Worm (Caenorhabditis elegans): ENCODE data around the gene tgt-1.

Gene tgt-1

DNA sequence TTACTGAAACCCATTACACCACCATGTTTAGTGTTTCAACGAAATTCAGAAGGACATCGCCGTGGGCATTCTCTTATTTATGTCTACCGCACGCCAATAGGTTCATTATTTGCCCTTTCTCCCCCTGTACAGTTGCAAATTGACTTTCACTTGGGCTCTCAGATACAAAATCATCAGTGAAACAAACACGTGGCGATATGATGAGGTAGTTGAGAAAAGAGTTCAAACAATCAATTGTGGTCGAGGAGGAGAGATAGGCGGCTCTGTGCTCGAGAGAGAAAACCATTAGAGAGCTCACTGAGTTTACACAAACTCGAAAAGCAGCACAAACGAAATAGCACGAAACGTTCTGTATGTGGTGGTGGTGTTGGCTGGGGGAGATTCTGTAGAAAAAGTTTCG, 2.5 kb downstream of the tgt-1 start:
- no peak for TF ChIP-seq blmp-1 (tag; optimal IDR thresholded peaks at IDR 0.05; ENCODE audit: insufficient read depth)
- no peak for TF ChIP-seq lin-13 (GFP tag; optimal IDR thresholded peaks at IDR 0.05)
- TF ChIP-seq Y55F3AM.14 (GFP tag; optimal IDR thresholded peaks at IDR 0.05) = no peak
- TF ChIP-seq zag-1 (tag; optimal IDR thresholded peaks at IDR 0.05) = no peak
- TF ChIP-seq lin-11 (tag; optimal IDR thresholded peaks at IDR 0.05) = no peak
- TF ChIP-seq nhr-10 (tag; optimal IDR thresholded peaks at IDR 0.05) = no peak
- TF ChIP-seq nhr-25 (tag; optimal IDR thresholded peaks at IDR 0.05) = no peak
- peak; percentile 45 for TF ChIP-seq sma-9 (GFP tag; optimal IDR thresholded peaks at IDR 0.05)
- TF ChIP-seq sma-9 (tag; optimal IDR thresholded peaks at IDR 0.05) = no peak
- no peak for TF ChIP-seq elt-3 (tag; optimal IDR thresholded peaks at IDR 0.05)
- no peak for TF ChIP-seq sma-3 (GFP tag; optimal IDR thresholded peaks at IDR 0.05)
- TF ChIP-seq nhr-11 (tag; optimal IDR thresholded peaks at IDR 0.05) = no peak
- TF ChIP-seq nhr-21 (tag; optimal IDR thresholded peaks at IDR 0.05) = no peak
- TF ChIP-seq peb-1 (tag; optimal IDR thresholded peaks at IDR 0.05) = no peak
- TF ChIP-seq mbf-1 (tag; optimal IDR thresholded peaks at IDR 0.05) = no peak
- peak; percentile 24 for TF ChIP-seq C34F6.9 (tag; optimal IDR thresholded peaks at IDR 0.05)
- TF ChIP-seq unc-55 (GFP tag; optimal IDR thresholded peaks at IDR 0.05) = no peak
- TF ChIP-seq nhr-6 (tag; optimal IDR thresholded peaks at IDR 0.05) = peak; percentile 17
- no peak for TF ChIP-seq gmeb-1 (tag; optimal IDR thresholded peaks at IDR 0.05)
- TF ChIP-seq ceh-82 (tag; optimal IDR thresholded peaks at IDR 0.05) = no peak
- no peak for TF ChIP-seq ztf-1 (GFP tag; conservative IDR thresholded peaks at IDR 0.05)
- TF ChIP-seq ztf-11 (tag; optimal IDR thresholded peaks at IDR 0.05) = no peak
- no peak for TF ChIP-seq mab-5 (tag; optimal IDR thresholded peaks at IDR 0.05)
- TF ChIP-seq F13H6.1 (tag; optimal IDR thresholded peaks at IDR 0.05) = peak; percentile 45
- peak; percentile 30 for TF ChIP-seq crh-2 (tag; optimal IDR thresholded peaks at IDR 0.05)
- TF ChIP-seq egl-27 (tag; optimal IDR thresholded peaks at IDR 0.05) = no peak
- no peak for TF ChIP-seq R02D3.7 (tag; optimal IDR thresholded peaks at IDR 0.05)
- peak; percentile 69 for TF ChIP-seq nhr-129 (tag; optimal IDR thresholded peaks at IDR 0.05)
- no peak for TF ChIP-seq elt-1 (tag; optimal IDR thresholded peaks at IDR 0.05)
- TF ChIP-seq ceh-16 (tag; optimal IDR thresholded peaks at IDR 0.05) = no peak
- TF ChIP-seq ZK546.5 (tag; optimal IDR thresholded peaks at IDR 0.05) = no peak
- TF ChIP-seq snpc-4 (tag; optimal IDR thresholded peaks at IDR 0.05) = no peak
- no peak for TF ChIP-seq unc-62 (GFP tag; optimal IDR thresholded peaks at IDR 0.05)
- no peak for TF ChIP-seq aly-2 (tag; optimal IDR thresholded peaks at IDR 0.05)
- no peak for TF ChIP-seq nhr-237 (tag; optimal IDR thresholded peaks at IDR 0.05)
- TF ChIP-seq unc-39 (tag; optimal IDR thresholded peaks at IDR 0.05) = no peak
- TF ChIP-seq skn-1 (tag; optimal IDR thresholded peaks at IDR 0.05) = no peak
- TF ChIP-seq lsy-2 (tag; optimal IDR thresholded peaks at IDR 0.05) = no peak
- peak in 1 of 2 experiments; percentile 57 for TF ChIP-seq mdl-1 (tag; optimal IDR thresholded peaks at IDR 0.05)

DNA sequence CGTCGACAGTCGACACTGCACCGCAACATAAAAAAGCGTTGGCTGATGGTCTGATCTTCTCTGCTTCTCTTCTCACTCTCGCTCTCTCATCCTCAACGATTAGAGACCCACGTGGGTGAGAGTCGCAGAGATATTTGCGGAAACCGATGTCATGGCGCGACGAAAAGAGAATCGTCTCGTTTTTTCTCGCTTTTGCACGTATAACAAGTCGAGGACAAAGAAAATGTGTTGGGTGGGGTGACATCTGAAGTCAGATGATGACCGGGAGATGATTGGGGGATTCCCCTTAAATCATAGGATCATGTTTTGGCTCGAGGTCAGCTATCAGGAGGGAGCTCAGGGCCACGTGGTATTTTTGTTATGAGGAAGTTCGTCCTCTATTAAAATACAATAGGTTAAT, 3.2 kb downstream of the tgt-1 start:
- TF ChIP-seq elt-3 (tag; optimal IDR thresholded peaks at IDR 0.05) = no peak
- TF ChIP-seq mab-5 (tag; optimal IDR thresholded peaks at IDR 0.05) = peak; percentile 74
- TF ChIP-seq crh-2 (tag; optimal IDR thresholded peaks at IDR 0.05) = peak; percentile 94
- TF ChIP-seq blmp-1 (tag; optimal IDR thresholded peaks at IDR 0.05; ENCODE audit: insufficient read depth) = peak; percentile 81
- peak; percentile 98 for TF ChIP-seq nhr-25 (tag; optimal IDR thresholded peaks at IDR 0.05)
- TF ChIP-seq alr-1 (tag; optimal IDR thresholded peaks at IDR 0.05) = no peak
- TF ChIP-seq egl-27 (tag; optimal IDR thresholded peaks at IDR 0.05) = peak; percentile 78
- peak; percentile 86 for TF ChIP-seq C34F6.9 (tag; optimal IDR thresholded peaks at IDR 0.05)
- peak; percentile 67 for TF ChIP-seq Y55F3AM.14 (GFP tag; optimal IDR thresholded peaks at IDR 0.05)
- TF ChIP-seq unc-39 (tag; optimal IDR thresholded peaks at IDR 0.05) = no peak
- TF ChIP-seq nhr-21 (tag; optimal IDR thresholded peaks at IDR 0.05) = peak; percentile 97
- TF ChIP-seq ztf-11 (tag; optimal IDR thresholded peaks at IDR 0.05) = no peak
- peak; percentile 100 for TF ChIP-seq sma-9 (GFP tag; optimal IDR thresholded peaks at IDR 0.05)
- TF ChIP-seq sma-9 (tag; optimal IDR thresholded peaks at IDR 0.05) = peak; percentile 17
- peak; percentile 97 for TF ChIP-seq nhr-129 (tag; optimal IDR thresholded peaks at IDR 0.05)
- peak; percentile 59 for TF ChIP-seq nhr-77 (tag; optimal IDR thresholded peaks at IDR 0.05)
- peak; percentile 24 for TF ChIP-seq snpc-4 (tag; optimal IDR thresholded peaks at IDR 0.05)
- peak; percentile 92 for TF ChIP-seq sem-4 (tag; optimal IDR thresholded peaks at IDR 0.05)
- peak in 1 of 2 experiments; percentile 82 for TF ChIP-seq lsy-2 (tag; optimal IDR thresholded peaks at IDR 0.05)
- peak; percentile 85 for TF ChIP-seq nhr-6 (tag; optimal IDR thresholded peaks at IDR 0.05)
- no peak for TF ChIP-seq ceh-82 (tag; optimal IDR thresholded peaks at IDR 0.05)
- peak; percentile 83 for TF ChIP-seq gmeb-1 (tag; optimal IDR thresholded peaks at IDR 0.05)
- TF ChIP-seq mdl-1 (tag; optimal IDR thresholded peaks at IDR 0.05) = peak; percentile 99 to 100
- TF ChIP-seq R02D3.7 (tag; optimal IDR thresholded peaks at IDR 0.05) = no peak
- TF ChIP-seq nhr-10 (tag; optimal IDR thresholded peaks at IDR 0.05) = no peak
- TF ChIP-seq lin-13 (GFP tag; optimal IDR thresholded peaks at IDR 0.05) = peak; percentile 74
- peak; percentile 96 for TF ChIP-seq F13H6.1 (tag; optimal IDR thresholded peaks at IDR 0.05)
- peak; percentile 86 for TF ChIP-seq fos-1 (tag; optimal IDR thresholded peaks at IDR 0.05)
- peak; percentile 95 for TF ChIP-seq sma-3 (GFP tag; optimal IDR thresholded peaks at IDR 0.05)
- no peak for TF ChIP-seq dmd-4 (tag; optimal IDR thresholded peaks at IDR 0.05)
- peak; percentile 93 for TF ChIP-seq ztf-4 (tag; optimal IDR thresholded peaks at IDR 0.05)
- TF ChIP-seq ama-1 (optimal IDR thresholded peaks at IDR 0.05) = peak; percentile 37
